Fruit fly (Drosophila melanogaster): ENCODE results near the gene CG42750.
A peak's percentile ranks its signal among the peaks of the same experiment; 100 is the strongest.

The CG42750 gene

dm6 chr2L:18319577-18320316 is 44.2 kb upstream of the CG42750 start, which contains the start of gene Fas3 (continued):
- peak; percentile 90 for TF ChIP-seq scrt (GFP tag; optimal IDR thresholded peaks at IDR 0.05)
- no peak for TF ChIP-seq CG12104 (GFP tag; optimal IDR thresholded peaks at IDR 0.05)
- peak; percentile 26 for TF ChIP-seq CrebB (tag; optimal IDR thresholded peaks at IDR 0.05)
- no peak for TF ChIP-seq CG3407 (GFP tag; optimal IDR thresholded peaks at IDR 0.05)
- no peak for TF ChIP-seq ham (GFP tag; IDR thresholded peaks at IDR 0.05)
- no peak for TF ChIP-seq CG8089 (GFP tag; optimal IDR thresholded peaks at IDR 0.05)
- no peak for TF ChIP-seq pan (optimal IDR thresholded peaks at IDR 0.05)
- TF ChIP-seq pan (GFP tag; optimal IDR thresholded peaks at IDR 0.05 in 1 of 2, IDR thresholded peaks at IDR 0.05 in 1 of 2): peak in 1 of 2 experiments; percentile 29
- TF ChIP-seq dimm (GFP tag; IDR thresholded peaks at IDR 0.05): no peak
- TF ChIP-seq gce (GFP tag; IDR thresholded peaks at IDR 0.05): peak; percentile 52; the same call in 1 of the 3 replicates
- no peak for TF ChIP-seq Taf1 (GFP tag; IDR thresholded peaks at IDR 0.05)
- peak; percentile 15 for TF ChIP-seq grau (tag; optimal IDR thresholded peaks at IDR 0.05)
- TF ChIP-seq bsh (GFP tag; optimal IDR thresholded peaks at IDR 0.05): peak; percentile 2 to 51
- peak; percentile 36 for TF ChIP-seq stwl (tag; optimal IDR thresholded peaks at IDR 0.05)
- TF ChIP-seq CG15269 (tag; optimal IDR thresholded peaks at IDR 0.05): peak; percentile 6
- no peak for TF ChIP-seq nerfin-2 (GFP tag; IDR thresholded peaks at IDR 0.05; ENCODE audit: partially characterized antibody)
- TF ChIP-seq twi (tag; optimal IDR thresholded peaks at IDR 0.05): no peak
- no peak for TF ChIP-seq Ets65A (GFP tag)
- TF ChIP-seq ranshi (GFP tag; IDR thresholded peaks at IDR 0.05): no peak
- no peak for TF ChIP-seq CG9797 (GFP tag; optimal IDR thresholded peaks at IDR 0.05)
- no peak for TF ChIP-seq CG15601 (tag; optimal IDR thresholded peaks at IDR 0.05)
- TF ChIP-seq C15 (GFP tag; IDR thresholded peaks at IDR 0.05): no peak
- TF ChIP-seq hth (optimal IDR thresholded peaks at IDR 0.05): no peak
- no peak for TF ChIP-seq gfzf (GFP tag; optimal IDR thresholded peaks at IDR 0.05)
- TF ChIP-seq ERR (GFP tag; optimal IDR thresholded peaks at IDR 0.05): no peak
- no peak for TF ChIP-seq CG13775 (GFP tag; optimal IDR thresholded peaks at IDR 0.05)
- TF ChIP-seq sim (GFP tag; IDR thresholded peaks at IDR 0.05): no peak
- TF ChIP-seq Dref (GFP tag; IDR thresholded peaks at IDR 0.05): no peak
- no peak for TF ChIP-seq CG10543 (GFP tag; optimal IDR thresholded peaks at IDR 0.05)
- no peak for TF ChIP-seq HmgD (GFP tag; optimal IDR thresholded peaks at IDR 0.05)
- TF ChIP-seq CG13123 (GFP tag; optimal IDR thresholded peaks at IDR 0.05): no peak
- no peak for TF ChIP-seq chif (GFP tag; optimal IDR thresholded peaks at IDR 0.05)
- TF ChIP-seq sens-2 (GFP tag; IDR thresholded peaks at IDR 0.05): 0 out of 2 replicates have a peak, but pooled peaks have one; percentile 7
- TF ChIP-seq Mes4 (GFP tag; optimal IDR thresholded peaks at IDR 0.05): no peak
- no peak for TF ChIP-seq CG6765 (GFP tag; optimal IDR thresholded peaks at IDR 0.05)
- peak; percentile 8 for TF ChIP-seq Nf-YC (tag; optimal IDR thresholded peaks at IDR 0.05)
- no peak for TF ChIP-seq Six4 (GFP tag; optimal IDR thresholded peaks at IDR 0.05)
- peak; percentile 28 for TF ChIP-seq Blimp-1 (GFP tag; optimal IDR thresholded peaks at IDR 0.05)
- TF ChIP-seq CG2199 (GFP tag; IDR thresholded peaks at IDR 0.05): peak; percentile 97
- TF ChIP-seq CG10321 (GFP tag; IDR thresholded peaks at IDR 0.05): peak; percentile 32; the same call in 1 of the 2 replicates
- TF ChIP-seq CG11456 (GFP tag; IDR thresholded peaks at IDR 0.05): no peak
- TF ChIP-seq wor (GFP tag; IDR thresholded peaks at IDR 0.05): no peak
- no peak for TF ChIP-seq Hsf (GFP tag; optimal IDR thresholded peaks at IDR 0.05)
- TF ChIP-seq CG13894 (tag; optimal IDR thresholded peaks at IDR 0.05): peak; percentile 94
- peak; percentile 17 for TF ChIP-seq Meics (GFP tag; optimal IDR thresholded peaks at IDR 0.05)
- TF ChIP-seq cas (GFP tag; IDR thresholded peaks at IDR 0.05): no peak
- TF ChIP-seq Ptx1 (GFP tag; IDR thresholded peaks at IDR 0.05): no peak
- TF ChIP-seq CG15073 (GFP tag; optimal IDR thresholded peaks at IDR 0.05): no peak
- peak; percentile 51; the same call in 1 of the 2 replicates for TF ChIP-seq CG13287 (GFP tag; IDR thresholded peaks at IDR 0.05; ENCODE audit: partially characterized antibody)
- TF ChIP-seq CG2202 (tag; optimal IDR thresholded peaks at IDR 0.05): no peak
- TF ChIP-seq CG11695 (GFP tag; IDR thresholded peaks at IDR 0.05): 0 out of 3 replicates have a peak, but pooled peaks have one; percentile 7

Measured in whole organism, embryonic.